Fruit fly (Drosophila melanogaster) whole organism, embryonic: ENCODE data around the gene Snx1.

Source experiments
- Aef1 ChIP-seq: fragments of 200-800 bp; sonication (Bioruptor generic); IDR thresholded peaks from 3 replicates; pipeline ENCODE4 v1.3.6; 2022; ENCODE audit warnings: missing biosample characterization, missing genetic modification characterization
- Blimp-1 ChIP-seq: fragments of 200-800 bp; sonication (Bioruptor generic); optimal IDR thresholded peaks from 3 replicates; lab custom pipeline; 2018; ENCODE audit warnings: missing biosample characterization, missing genetic modification characterization, mild to moderate bottlenecking, moderate library complexity, missing genetic modification reagents
- C15 ChIP-seq: fragments of 200-800 bp; sonication (Bioruptor generic); IDR thresholded peaks from 3 replicates; pipeline ENCODE4 v1.3.6; 2022; ENCODE audit warnings: missing biosample characterization, missing genetic modification characterization
- CG10959 ChIP-seq: fragments of 200-800 bp; sonication (Bioruptor generic); IDR thresholded peaks from 2 replicates; pipeline ENCODE4 v1.3.6; 2022; ENCODE audit warnings: missing biosample characterization, missing genetic modification characterization
- CG12155 ChIP-seq: fragments of 200-800 bp; sonication (Bioruptor generic); optimal IDR thresholded peaks from 3 replicates; lab custom pipeline; 2016; ENCODE audit warnings: missing biosample characterization, missing genetic modification characterization
- CG12299 ChIP-seq: fragments of 200-800 bp; sonication (Bioruptor generic); optimal IDR thresholded peaks from 2 replicates; lab custom pipeline; 2018; ENCODE audit warnings: missing biosample characterization, mild to moderate bottlenecking, missing genetic modification characterization
- CG13424 ChIP-seq: fragments of 200-800 bp; sonication (Bioruptor generic); optimal IDR thresholded peaks from 2 replicates; lab custom pipeline; 2019; ENCODE audit warnings: missing biosample characterization, mild to moderate bottlenecking, missing genetic modification characterization, moderate library complexity
- CG15479 ChIP-seq: fragments of 200-800 bp; sonication (Bioruptor generic); optimal IDR thresholded peaks from 3 replicates; lab custom pipeline; 2019; ENCODE audit warnings: missing biosample characterization, mild to moderate bottlenecking, missing genetic modification characterization, moderate library complexity
- CG1792 ChIP-seq: fragments of 200-800 bp; sonication (Bioruptor generic); optimal IDR thresholded peaks from 2 replicates; lab custom pipeline; 2016; ENCODE audit warnings: missing biosample characterization, missing genetic modification characterization
- CG18764 ChIP-seq: fragments of 200-800 bp; sonication (Bioruptor generic); optimal IDR thresholded peaks from 3 replicates; lab custom pipeline; 2016; ENCODE audit warnings: missing biosample characterization, missing genetic modification characterization
- CG2889 ChIP-seq: fragments of 200-800 bp; sonication (Bioruptor generic); IDR thresholded peaks from 3 replicates; pipeline ENCODE4 v1.3.6; 2022; ENCODE audit warnings: missing biosample characterization, missing genetic modification characterization
- CG31441 ChIP-seq: fragments of 200-800 bp; sonication (Bioruptor generic); IDR thresholded peaks from 2 replicates; pipeline ENCODE4 v1.3.6; 2022; ENCODE audit warnings: missing biosample characterization, missing genetic modification characterization
- CG32532 ChIP-seq: fragments of 200-800 bp; sonication (Bioruptor generic); IDR thresholded peaks from 2 replicates; pipeline ENCODE4 v1.3.6; 2022; ENCODE audit warnings: missing biosample characterization, missing genetic modification characterization
- CG32767 ChIP-seq: fragments of 200-800 bp; sonication (Bioruptor generic); IDR thresholded peaks from 2 replicates; pipeline ENCODE4 v1.3.6; 2022; ENCODE audit warnings: missing biosample characterization, missing genetic modification characterization
- CG34376 ChIP-seq: fragments of 200-800 bp; sonication (Bioruptor generic); optimal IDR thresholded peaks from 2 replicates; lab custom pipeline; 2018; ENCODE audit warnings: missing biosample characterization, mild to moderate bottlenecking, missing genetic modification characterization
- CG4617 ChIP-seq: fragments of 200-800 bp; sonication (Bioruptor generic); optimal IDR thresholded peaks from 3 replicates; lab custom pipeline; 2016; ENCODE audit warnings: missing biosample characterization, missing genetic modification characterization, borderline replicate concordance
- CG4820 ChIP-seq: fragments of 200-800 bp; sonication (Bioruptor generic); optimal IDR thresholded peaks from 3 replicates; lab custom pipeline; 2016; ENCODE audit warnings: missing biosample characterization, missing genetic modification characterization
- CG6272 ChIP-seq: fragments of 200-800 bp; sonication (Bioruptor generic); IDR thresholded peaks from 2 replicates; pipeline ENCODE4 v1.3.6; 2022; ENCODE audit warnings: missing biosample characterization, missing genetic modification characterization
- CG6654 ChIP-seq: fragments of 200-800 bp; sonication (Bioruptor generic); optimal IDR thresholded peaks from 2 replicates; lab custom pipeline; 2017; ENCODE audit warnings: missing biosample characterization, mild to moderate bottlenecking, missing genetic modification characterization
- CG7745 ChIP-seq: fragments of 200-800 bp; sonication (Bioruptor generic); optimal IDR thresholded peaks from 2 replicates; lab custom pipeline; 2018; ENCODE audit warnings: missing biosample characterization, mild to moderate bottlenecking, missing genetic modification characterization, moderate library complexity
- CG8924 ChIP-seq: fragments of 200-800 bp; optimal IDR thresholded peaks from 3 replicates; lab custom pipeline; 2019; ENCODE audit warnings: missing biosample characterization, mild to moderate bottlenecking, missing genetic modification characterization, moderate library complexity
- CoRest ChIP-seq: fragments of 200-800 bp; sonication (Bioruptor generic); optimal IDR thresholded peaks from 3 replicates; lab custom pipeline; 2018; ENCODE audit warnings: missing biosample characterization, mild to moderate bottlenecking, missing genetic modification characterization, moderate library complexity
- Dad ChIP-seq: fragments of 200-800 bp; sonication (Bioruptor generic); optimal IDR thresholded peaks from 3 replicates; lab custom pipeline; 2016; ENCODE audit warnings: missing biosample characterization, missing genetic modification characterization
- Deaf1 ChIP-seq: fragments of 200-800 bp; optimal IDR thresholded peaks from 3 replicates; lab custom pipeline; 2019; ENCODE audit warnings: missing biosample characterization, mild to moderate bottlenecking, missing genetic modification characterization, moderate library complexity
- HLHmδ ChIP-seq: fragments of 200-800 bp; sonication (Bioruptor generic); optimal IDR thresholded peaks from 2 replicates; lab custom pipeline; 2018; ENCODE audit warnings: missing biosample characterization, mild to moderate bottlenecking, missing genetic modification characterization, moderate library complexity
- Mes4 ChIP-seq: fragments of 200-800 bp; sonication (Bioruptor generic); optimal IDR thresholded peaks from 2 replicates; lab custom pipeline; 2016; ENCODE audit warnings: missing biosample characterization, missing genetic modification characterization
- Oaz ChIP-seq: fragments of 200-800 bp; sonication (Bioruptor generic); IDR thresholded peaks from 2 replicates; pipeline ENCODE4 v1.3.6; 2022; ENCODE audit warnings: missing biosample characterization, missing genetic modification characterization
- Poxn ChIP-seq: fragments of 200-800 bp; sonication (Bioruptor generic); IDR thresholded peaks from 2 replicates; pipeline ENCODE4 v1.3.6; 2022; ENCODE audit warnings: missing biosample characterization, missing genetic modification characterization
- Rfx ChIP-seq: fragments of 200-800 bp; sonication (Bioruptor generic); IDR thresholded peaks from 2 replicates; pipeline ENCODE4 v1.3.6; 2022; ENCODE audit warnings: missing biosample characterization, missing genetic modification characterization
- Sox100B ChIP-seq: fragments of 200-800 bp; sonication (Bioruptor generic); optimal IDR thresholded peaks from 3 replicates; lab custom pipeline; 2018; ENCODE audit warnings: missing biosample characterization, mild to moderate bottlenecking, missing genetic modification characterization
- Taf1 ChIP-seq: fragments of 200-800 bp; sonication (Bioruptor generic); IDR thresholded peaks from 2 replicates; pipeline ENCODE4 v1.3.6; 2022; ENCODE audit warnings: missing biosample characterization, missing genetic modification characterization
- cad ChIP-seq: fragments of >200 bp; optimal IDR thresholded peaks from 2 replicates; lab custom pipeline; 2017; ENCODE audit warnings: missing biosample characterization, missing genetic modification characterization
- dati ChIP-seq: fragments of 200-800 bp; sonication (Bioruptor generic); IDR thresholded peaks from 2 replicates; pipeline ENCODE4 v1.3.6; 2022; ENCODE audit warnings: missing biosample characterization, missing genetic modification characterization
- en ChIP-seq: fragments of 200-800 bp; sonication (Bioruptor generic); optimal IDR thresholded peaks from 2 replicates; lab custom pipeline; 2016; ENCODE audit warnings: missing biosample characterization, missing genetic modification characterization
- esg ChIP-seq: fragments of 200-800 bp; sonication (Bioruptor generic); conservative IDR thresholded peaks from 2 replicates; pipeline ENCODE4 v1.3.6; 2022; ENCODE audit warnings: missing biosample characterization, missing genetic modification characterization
- grau ChIP-seq: fragments of 200-800 bp; optimal IDR thresholded peaks from 3 replicates; lab custom pipeline; 2019; ENCODE audit warnings: missing biosample characterization, mild to moderate bottlenecking, missing genetic modification characterization, moderate library complexity
- hkb ChIP-seq, 2 experiments: fragments of 200-800 bp in 1 of 2; fragments of >200 bp in 1 of 2; sonication (Bioruptor generic) in 1 of 2; IDR thresholded peaks in 1 of 2; optimal IDR thresholded peaks in 1 of 2; 2 replicates each; pipeline versions ENCODE4 v1.3.6 to Lab custom; 2017 to 2022; ENCODE audit warnings: missing biosample characterization in 1 of 2, missing genetic modification characterization in 1 of 2
- jumu ChIP-seq: fragments of 200-800 bp; sonication (Bioruptor generic); optimal IDR thresholded peaks from 3 replicates; lab custom pipeline; 2016; ENCODE audit warnings: missing biosample characterization, missing genetic modification characterization
- knrl ChIP-seq: fragments of 200-800 bp; sonication (Bioruptor generic); IDR thresholded peaks from 3 replicates; pipeline ENCODE4 v1.3.6; 2022; ENCODE audit warnings: missing biosample characterization, missing genetic modification characterization; ENCODE audit not compliant: partially characterized antibody
- nmo ChIP-seq: fragments of 200-800 bp; sonication (Bioruptor generic); optimal IDR thresholded peaks from 2 replicates; lab custom pipeline; 2018; ENCODE audit warnings: missing biosample characterization, mild to moderate bottlenecking, missing genetic modification characterization, moderate library complexity
- odd ChIP-seq: fragments of 200-800 bp; sonication (Bioruptor generic); optimal IDR thresholded peaks from 2 replicates; lab custom pipeline; 2017; ENCODE audit warnings: missing biosample characterization, mild to moderate bottlenecking, missing genetic modification characterization
- phol ChIP-seq: fragments of 200-800 bp; sonication (Bioruptor generic); optimal IDR thresholded peaks from 3 replicates; lab custom pipeline; 2018; ENCODE audit warnings: missing biosample characterization, mild to moderate bottlenecking, missing genetic modification characterization, moderate library complexity
- pzg ChIP-seq: fragments of 200-800 bp; sonication (Bioruptor generic); optimal IDR thresholded peaks from 3 replicates; lab custom pipeline; 2018; ENCODE audit warnings: missing biosample characterization, mild to moderate bottlenecking, missing genetic modification characterization, moderate library complexity
- scrt ChIP-seq: fragments of 200-800 bp; sonication (Bioruptor generic); optimal IDR thresholded peaks from 2 replicates; lab custom pipeline; 2018; ENCODE audit warnings: missing biosample characterization, mild to moderate bottlenecking, missing genetic modification characterization, moderate library complexity
- seq ChIP-seq: fragments of 200-800 bp; sonication (Bioruptor generic); IDR thresholded peaks from 2 replicates; pipeline ENCODE4 v1.3.6; 2022; ENCODE audit warnings: missing biosample characterization, missing genetic modification characterization
- slp2 ChIP-seq: fragments of 200-800 bp; sonication (Bioruptor generic); optimal IDR thresholded peaks from 2 replicates; lab custom pipeline; 2016; ENCODE audit warnings: missing biosample characterization, missing genetic modification characterization
- sob ChIP-seq: fragments of 200-800 bp; sonication (Bioruptor generic); IDR thresholded peaks from 2 replicates; pipeline ENCODE4 v1.3.6; 2022; ENCODE audit warnings: missing biosample characterization, missing genetic modification characterization
- tap ChIP-seq: fragments of 200-800 bp; optimal IDR thresholded peaks from 3 replicates; lab custom pipeline; 2019; ENCODE audit warnings: missing biosample characterization, mild to moderate bottlenecking, missing genetic modification characterization, moderate library complexity
- tio ChIP-seq: fragments of 200-800 bp; sonication (Bioruptor generic); optimal IDR thresholded peaks from 2 replicates; lab custom pipeline; 2017; ENCODE audit warnings: missing biosample characterization, missing genetic modification characterization, inconsistent platforms
- toy ChIP-seq: fragments of 200-800 bp; sonication (Bioruptor generic); IDR thresholded peaks from 2 replicates; pipeline ENCODE4 v1.3.6; 2022; ENCODE audit warnings: missing biosample characterization, missing genetic modification characterization

Snx1 gene

DNA sequence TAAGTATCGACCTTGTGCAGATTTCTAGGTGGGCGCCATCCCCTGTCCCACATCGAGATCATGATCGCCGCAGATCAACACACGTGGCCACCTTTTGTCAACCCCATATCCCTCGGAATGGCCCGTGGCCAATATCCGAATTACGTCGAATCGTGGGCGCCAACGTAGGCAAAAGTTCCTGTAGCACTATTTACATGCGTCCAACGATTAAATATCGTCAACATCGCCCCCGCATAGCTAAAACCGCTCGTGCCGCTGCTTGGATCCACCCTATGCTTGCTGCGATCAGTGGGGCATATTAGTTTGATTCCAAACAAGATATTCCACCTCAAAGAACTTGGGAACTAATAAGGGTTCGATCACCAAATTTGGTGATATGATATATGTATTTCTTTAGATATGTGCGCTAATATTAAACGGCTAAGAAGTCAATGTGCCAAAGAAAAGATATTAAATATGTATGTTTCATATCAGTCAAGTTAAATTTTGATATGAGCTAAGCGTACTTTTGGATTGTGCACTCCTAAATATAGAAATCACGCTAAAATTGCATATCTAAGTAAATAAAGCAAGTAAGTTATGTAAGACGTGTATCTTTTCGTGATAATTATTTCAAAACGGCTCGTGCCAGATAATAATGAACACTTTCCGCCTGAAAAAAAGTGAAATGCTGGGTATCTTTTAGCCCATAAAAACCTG, 27.7 kb downstream of the Snx1 start (continued):
- TF ChIP-seq phol (tag; lab: Kevin White, UChicago) (peak; percentile 21), CG32767 (GFP tag; lab: Robert Waterston, UW) (no peak; the same call in 1 of the 2 replicates), Sox100B (GFP tag; lab: Kevin White, UChicago) (peak; percentile 48), CG4820 (GFP tag; lab: Kevin White, UChicago) (no peak), Rfx (GFP tag; lab: Robert Waterston, UW) (peak; percentile 40; the same call in 1 of the 2 replicates), nmo (GFP tag; lab: Kevin White, UChicago) (peak; percentile 46), CG12155 (peak; percentile 39), CG34376 (GFP tag; lab: Kevin White, UChicago) (no peak), Mes4 (GFP tag; lab: Kevin White, UChicago) (no peak), en (GFP tag; lab: Kevin White, UChicago) (no peak), slp2 (GFP tag; lab: Kevin White, UChicago) (peak; percentile 52), CG7745 (no peak), Poxn (GFP tag; lab: Robert Waterston, UW) (no peak), C15 (GFP tag; lab: Robert Waterston, UW) (no peak), CG31441 (no peak), Aef1 (GFP tag; lab: Robert Waterston, UW) (peak; percentile 40; the same call in 1 of the 3 replicates), CG12299 (tag; lab: Kevin White, UChicago) (no peak), Blimp-1 (GFP tag; lab: Kevin White, UChicago) (no peak), CG13424 (tag; lab: Kevin White, UChicago) (peak; percentile 48), Dad (GFP tag; lab: Kevin White, UChicago) (no peak), sob (GFP tag; lab: Robert Waterston, UW) (0 out of 2 replicates have a peak, but pooled peaks have one; percentile 15), CG4617 (GFP tag; lab: Kevin White, UChicago) (no peak), CoRest (tag; lab: Kevin White, UChicago) (peak; percentile 65), CG6272 (GFP tag; lab: Robert Waterston, UW) (no peak), HLHmδ (GFP tag; lab: Kevin White, UChicago) (no peak), cad (no peak), hkb (optimal IDR thresholded peaks at IDR 0.05; lab: Kevin White, UChicago) (no peak), hkb (GFP tag; IDR thresholded peaks at IDR 0.05; lab: Robert Waterston, UW) (no peak), jumu (GFP tag; lab: Kevin White, UChicago) (no peak), esg (GFP tag; lab: Robert Waterston, UW) (0 out of 2 replicates have a peak, but pooled peaks have one; percentile 6), grau (tag; lab: Kevin White, UChicago) (peak; percentile 56), CG10959 (GFP tag; lab: Robert Waterston, UW) (no peak), CG2889 (GFP tag; lab: Robert Waterston, UW) (no peak), CG15479 (GFP tag; lab: Kevin White, UChicago) (no peak), CG1792 (GFP tag; lab: Kevin White, UChicago) (peak; percentile 29), seq (GFP tag; lab: Robert Waterston, UW) (no peak), CG32532 (GFP tag; lab: Robert Waterston, UW) (peak; percentile 59), scrt (no peak), Oaz (GFP tag; lab: Robert Waterston, UW) (no peak), CG18764 (GFP tag; lab: Kevin White, UChicago) (no peak), dati (GFP tag; lab: Robert Waterston, UW) (no peak), CG8924 (no peak), Deaf1 (tag; lab: Kevin White, UChicago) (no peak), odd (no peak), CG6654 (GFP tag; lab: Kevin White, UChicago) (no peak), knrl (GFP tag; lab: Robert Waterston, UW) (no peak), pzg (no peak), toy (GFP tag; lab: Robert Waterston, UW) (no peak), tio (GFP tag; lab: Kevin White, UChicago) (peak; percentile 57), Taf1 (no peak; the same call in 1 of the 2 replicates), tap (tag; lab: Kevin White, UChicago) (no peak)
